Fruit fly (Drosophila melanogaster) whole organism, adult: ENCODE results near the gene nis.

Source experiments
- CG33017 ChIP-seq: fragments of 200-800 bp; sonication (Bioruptor generic); optimal IDR thresholded peaks from 2 replicates; lab custom pipeline; 2018; ENCODE audit warnings: missing biosample characterization, mild to moderate bottlenecking, missing genetic modification characterization, moderate library complexity
- CG7101 ChIP-seq: fragments of 200-800 bp; sonication (Bioruptor generic); optimal IDR thresholded peaks from 2 replicates; lab custom pipeline; 2018; ENCODE audit warnings: missing biosample characterization, mild to moderate bottlenecking, missing genetic modification characterization, moderate library complexity
- Crg-1 ChIP-seq: fragments of 200-800 bp; sonication (Bioruptor generic); optimal IDR thresholded peaks from 2 replicates; lab custom pipeline; 2016; ENCODE audit warnings: missing biosample characterization, missing genetic modification characterization
- Hr96 ChIP-seq: fragments of 200-800 bp; sonication (Bioruptor generic); optimal IDR thresholded peaks from 2 replicates; lab custom pipeline; 2016; ENCODE audit warnings: missing biosample characterization, missing genetic modification characterization
- cnc ChIP-seq, 2 experiments: fragments of >200 bp; optimal IDR thresholded peaks; 2 replicates each; lab custom pipeline; 2017
- ovo ChIP-seq: fragments of 200-800 bp; sonication (Bioruptor generic); optimal IDR thresholded peaks from 2 replicates; lab custom pipeline; 2016; ENCODE audit warnings: missing biosample characterization, missing genetic modification characterization

DNA sequence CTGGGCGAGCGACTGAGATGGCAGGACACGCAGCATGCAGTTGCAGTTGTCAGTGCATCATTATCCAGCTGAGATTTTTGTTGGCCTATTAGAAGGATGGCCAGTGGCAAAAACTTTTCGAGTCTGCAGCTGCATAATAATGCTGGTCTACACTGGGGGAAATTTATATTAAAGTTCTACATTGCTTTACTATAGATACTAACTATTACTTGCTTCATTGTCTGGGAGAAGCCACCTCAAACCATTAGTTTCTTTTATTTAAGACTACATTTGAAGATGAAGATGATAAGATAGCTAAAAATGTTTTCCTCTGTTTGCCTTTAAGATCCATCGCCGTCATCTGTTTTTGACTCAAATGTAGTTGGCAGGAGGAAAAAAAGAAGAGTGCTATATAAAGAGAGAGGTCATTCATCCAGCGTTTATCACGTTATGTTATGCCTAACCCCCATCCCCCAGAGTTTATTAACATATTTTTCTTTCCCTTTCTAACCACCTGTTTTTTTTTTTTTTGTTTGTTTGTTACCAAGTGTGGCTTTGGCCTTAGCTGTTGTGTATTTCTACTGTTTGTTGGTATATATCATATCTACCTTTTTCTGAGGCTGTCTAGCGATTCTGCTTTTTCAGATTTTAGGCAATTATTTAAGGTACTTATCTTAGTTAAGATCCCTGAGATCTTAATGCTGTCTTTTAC lies 27.0 kb downstream of the nis start:
- TF ChIP-seq Hr96 (GFP tag; lab: Kevin White, UChicago) (no peak), ovo (GFP tag; lab: Kevin White, UChicago) (no peak), Crg-1 (GFP tag; lab: Kevin White, UChicago) (no peak), CG33017 (tag; lab: Kevin White, UChicago) (no peak), cnc (optimal IDR thresholded peaks at IDR 0.05; lab: Kevin White, UChicago) (no peak), CG7101 (tag; lab: Kevin White, UChicago) (no peak)
